Worm (Caenorhabditis elegans) whole organism, mixed stage, embryonic: ENCODE measurements around the gene C16D9.4.

Experiments used
- ces-1 ChIP-seq: fragments of 150-350 bp; optimal IDR thresholded peaks from 2 replicates; lab custom pipeline; 2014; ENCODE audit warnings: missing biosample characterization, missing genetic modification reagents, missing genetic modification characterization
- cnd-1 ChIP-seq: fragments of 200-800 bp; sonication (Bioruptor generic); optimal IDR thresholded peaks from 2 replicates; lab custom pipeline; 2018; ENCODE audit warnings: mild to moderate bottlenecking, missing genetic modification characterization, missing compliant biosample characterization
- elt-3 ChIP-seq: fragments of 150-350 bp; optimal IDR thresholded peaks from 2 replicates; lab custom pipeline; 2014; ENCODE audit warnings: missing biosample characterization, missing genetic modification characterization
- mab-5 ChIP-seq: fragments of 150-350 bp; optimal IDR thresholded peaks from 2 replicates; lab custom pipeline; 2014; ENCODE audit warnings: missing biosample characterization, missing genetic modification characterization
- nhr-12 ChIP-seq: fragments of 150-350 bp; optimal IDR thresholded peaks from 2 replicates; lab custom pipeline; 2014; ENCODE audit warnings: missing biosample characterization, missing genetic modification characterization
- nhr-76 ChIP-seq: sonication (generic microtip); optimal IDR thresholded peaks from 2 replicates; lab custom pipeline; 2017; ENCODE audit warnings: missing biosample characterization, missing genetic modification characterization
- pha-4 ChIP-seq: fragments of 150-350 bp; optimal IDR thresholded peaks from 2 replicates; lab custom pipeline; 2018; ENCODE audit warnings: missing biosample characterization, missing genetic modification reagents, missing genetic modification characterization
- snpc-4 ChIP-seq: fragments of 150-350 bp; optimal IDR thresholded peaks from 2 replicates; lab custom pipeline; 2014; ENCODE audit warnings: missing biosample characterization, missing genetic modification characterization
- unc-39 ChIP-seq: fragments of 150-350 bp; optimal IDR thresholded peaks from 2 replicates; lab custom pipeline; 2014; ENCODE audit warnings: missing biosample characterization, missing genetic modification characterization
- unc-62 ChIP-seq: fragments of 150-350 bp; optimal IDR thresholded peaks from 2 replicates; lab custom pipeline; 2014; ENCODE audit warnings: missing biosample characterization, missing genetic modification reagents, missing genetic modification characterization

DNA sequence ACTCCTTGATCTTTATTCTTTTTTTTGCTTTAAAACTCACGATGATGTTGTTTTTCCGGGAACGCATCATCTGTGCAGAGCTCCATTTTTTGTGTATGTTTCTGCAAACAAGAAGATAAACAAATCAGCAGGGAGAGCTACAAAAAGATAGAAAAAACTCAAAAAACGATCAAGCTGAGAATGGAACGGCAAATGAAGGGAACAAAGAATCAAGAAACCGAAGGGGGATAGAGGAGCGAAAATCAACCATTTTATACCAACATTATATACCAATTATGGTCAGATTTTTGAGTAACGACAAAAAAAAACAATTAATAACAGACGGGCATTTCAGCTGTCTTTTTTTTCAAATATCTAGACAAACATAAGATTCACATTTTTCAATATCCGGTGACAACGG, 42.1 kb upstream of the C16D9.4 start, which contains the start of gene slc-17.5:
- TF ChIP-seq cnd-1 (tag; lab: Kevin White, UChicago) (no peak), ces-1 (no peak), unc-62 (GFP tag; lab: Kevin White, UChicago) (no peak), pha-4 (no peak), unc-39 (tag; lab: Kevin White, UChicago) (no peak), nhr-76 (tag; lab: Kevin White, UChicago) (no peak), nhr-12 (no peak), mab-5 (tag; lab: Kevin White, UChicago) (no peak), elt-3 (tag; lab: Kevin White, UChicago) (no peak), snpc-4 (tag; lab: Kevin White, UChicago) (no peak)
